Worm (Caenorhabditis elegans) whole organism, L4 larva: ENCODE measurements around the gene ZK285.2.
"Not testable (repeated sequence)": the region's sequence is repeated elsewhere in the genome, so short reads cannot be mapped to it uniquely, and the experiment has no call there.

Source experiments
- F37D6.2 ChIP-seq: sonication (generic microtip); optimal IDR thresholded peaks from 2 replicates; lab custom pipeline; 2016; ENCODE audit warnings: mild to moderate bottlenecking, missing genetic modification characterization, missing compliant biosample characterization
- T20F7.1 ChIP-seq: fragments of 200-800 bp; sonication (Bioruptor generic); optimal IDR thresholded peaks from 2 replicates; lab custom pipeline; 2018; ENCODE audit warnings: mild to moderate bottlenecking, missing genetic modification characterization, missing compliant biosample characterization
- Y75B8A.6 ChIP-seq: fragments of 200-800 bp; sonication (Bioruptor generic); IDR thresholded peaks from 2 replicates; pipeline ENCODE4 v1.3.6; 2022; ENCODE audit warnings: missing genetic modification reagents, missing genetic modification characterization, missing compliant biosample characterization
- aha-1 ChIP-seq: fragments of 150-350 bp; peaks from one replicate; lab custom pipeline; 2014; ENCODE audit warnings: missing biosample characterization, missing genetic modification characterization
- arid-1 ChIP-seq: fragments of 200-800 bp; sonication (Bioruptor generic); conservative IDR thresholded peaks from 2 replicates; pipeline ENCODE4 v1.3.6; 2022; ENCODE audit warnings: missing genetic modification reagents, missing genetic modification characterization, missing compliant biosample characterization
- ceh-44 ChIP-seq: fragments of 200-800 bp; sonication (Bioruptor generic); IDR thresholded peaks from 2 replicates; pipeline ENCODE4 v1.3.6; 2022; ENCODE audit warnings: missing genetic modification reagents, missing genetic modification characterization, missing compliant biosample characterization
- ces-1 ChIP-seq: fragments of 150-350 bp; sonication (generic microtip); optimal IDR thresholded peaks from 4 replicates; lab custom pipeline; 2014; ENCODE audit warnings: missing biosample characterization, missing genetic modification reagents, missing genetic modification characterization
- ctbp-1 ChIP-seq: fragments of 200-800 bp; sonication (Bioruptor generic); IDR thresholded peaks from 2 replicates; pipeline ENCODE4 v1.3.6; 2022; ENCODE audit warnings: missing genetic modification reagents, missing genetic modification characterization, missing compliant biosample characterization
- daf-16 ChIP-seq, 3 experiments: sonication (generic microtip); optimal IDR thresholded peaks; 2 replicates each; lab custom pipeline; 2016 to 2017; ENCODE audit warnings: missing genetic modification characterization in 3 of 3, missing genetic modification reagents in 3 of 3, mild to moderate bottlenecking in 2 of 3, missing compliant biosample characterization in 2 of 3, missing biosample characterization in 1 of 3, moderate library complexity in 1 of 3
- dmd-6 ChIP-seq: fragments of 200-800 bp; sonication (Bioruptor generic); IDR thresholded peaks from 2 replicates; pipeline ENCODE4 v1.3.6; 2022; ENCODE audit warnings: missing genetic modification reagents, missing genetic modification characterization, missing compliant biosample characterization
- dpl-1 ChIP-seq: fragments of 150-350 bp; optimal IDR thresholded peaks from 2 replicates; lab custom pipeline; 2014; ENCODE audit warnings: missing biosample characterization, missing genetic modification reagents, missing genetic modification characterization
- duxl-1 ChIP-seq: sonication (generic microtip); optimal IDR thresholded peaks from 2 replicates; lab custom pipeline; 2016; ENCODE audit warnings: mild to moderate bottlenecking, missing genetic modification characterization, moderate library complexity, missing compliant biosample characterization; ENCODE audit not compliant: poor library complexity
- dve-1 ChIP-seq: sonication (generic microtip); optimal IDR thresholded peaks from 2 replicates; lab custom pipeline; 2017; ENCODE audit warnings: antibody characterized with exemption, mild to moderate bottlenecking, missing genetic modification characterization, missing compliant biosample characterization; ENCODE audit not compliant: insufficient read depth
- fos-1 ChIP-seq: fragments of 150-350 bp; optimal IDR thresholded peaks from 2 replicates; lab custom pipeline; 2014; ENCODE audit warnings: missing biosample characterization, missing genetic modification characterization
- hlh-11 ChIP-seq: fragments of 200-800 bp; sonication (Bioruptor generic); optimal IDR thresholded peaks from 2 replicates; lab custom pipeline; 2018; ENCODE audit warnings: mild to moderate bottlenecking, missing genetic modification characterization, missing compliant biosample characterization
- lin-1 ChIP-seq: fragments of 200-800 bp; sonication (Bioruptor generic); IDR thresholded peaks from 2 replicates; pipeline ENCODE4 v1.3.6; 2022; ENCODE audit warnings: missing genetic modification reagents, missing genetic modification characterization, missing compliant biosample characterization
- lin-29 ChIP-seq: fragments of 200-800 bp; sonication (Bioruptor generic); IDR thresholded peaks from 2 replicates; pipeline ENCODE4 v1.3.6; 2022; ENCODE audit warnings: missing genetic modification reagents, missing genetic modification characterization, missing compliant biosample characterization
- lin-38 ChIP-seq: fragments of 200-800 bp; sonication (Bioruptor generic); IDR thresholded peaks from 2 replicates; pipeline ENCODE4 v1.3.6; 2022; ENCODE audit warnings: missing genetic modification reagents, missing genetic modification characterization, missing compliant biosample characterization
- mep-1 ChIP-seq: fragments of 150-350 bp; sonication (generic microtip); optimal IDR thresholded peaks from 3 replicates; lab custom pipeline; 2014; ENCODE audit warnings: missing biosample characterization, missing genetic modification characterization
- mes-2 ChIP-seq: sonication (generic microtip); optimal IDR thresholded peaks from 2 replicates; lab custom pipeline; 2016; ENCODE audit warnings: missing genotype, mild to moderate bottlenecking, missing genetic modification characterization, missing compliant biosample characterization; ENCODE audit not compliant: poor library complexity, severe bottlenecking
- nhr-102 ChIP-seq: sonication (generic microtip); optimal IDR thresholded peaks from 2 replicates; lab custom pipeline; 2016; ENCODE audit warnings: mild to moderate bottlenecking, missing genetic modification characterization, moderate library complexity, missing compliant biosample characterization
- nhr-25 ChIP-seq: sonication (generic microtip); optimal IDR thresholded peaks from 2 replicates; lab custom pipeline; 2017; ENCODE audit warnings: missing genetic modification characterization, mild to moderate bottlenecking, missing compliant biosample characterization, antibody characterized with exemption, moderate library complexity, borderline replicate concordance; ENCODE audit not compliant: insufficient read depth
- nhr-28 ChIP-seq: fragments of 150-350 bp; optimal IDR thresholded peaks from 2 replicates; lab custom pipeline; 2014; ENCODE audit warnings: missing biosample characterization, missing genetic modification characterization
- nhr-41 ChIP-seq: fragments of 200-800 bp; sonication (Bioruptor generic); IDR thresholded peaks from 2 replicates; pipeline ENCODE4 v1.3.6; 2022; ENCODE audit warnings: missing genetic modification reagents, missing genetic modification characterization, missing compliant biosample characterization
- nhr-42 ChIP-seq: fragments of 200-800 bp; sonication (Bioruptor generic); IDR thresholded peaks from 2 replicates; pipeline ENCODE4 v1.3.6; 2022; ENCODE audit warnings: missing genetic modification characterization, missing compliant biosample characterization
- nhr-48 ChIP-seq: sonication (generic microtip); optimal IDR thresholded peaks from 2 replicates; lab custom pipeline; 2016; ENCODE audit warnings: mild to moderate bottlenecking, missing genetic modification characterization, missing compliant biosample characterization
- nhr-6 ChIP-seq: fragments of 150-350 bp; optimal IDR thresholded peaks from 2 replicates; lab custom pipeline; 2014; ENCODE audit warnings: missing biosample characterization, missing genetic modification characterization
- php-3 ChIP-seq: fragments of 200-800 bp; sonication (Bioruptor generic); IDR thresholded peaks from 2 replicates; pipeline ENCODE4 v1.3.6; 2022; ENCODE audit warnings: missing genetic modification reagents, missing genetic modification characterization, missing compliant biosample characterization
- pqm-1 ChIP-seq: sonication (generic microtip); optimal IDR thresholded peaks from 2 replicates; lab custom pipeline; 2017; ENCODE audit warnings: missing biosample characterization, missing genetic modification characterization
- rbr-2 ChIP-seq: sonication (generic microtip); optimal IDR thresholded peaks from 2 replicates; lab custom pipeline; 2016; ENCODE audit warnings: missing genotype, missing genetic modification characterization, missing compliant biosample characterization
- set-16 ChIP-seq: fragments of 200-800 bp; sonication (Bioruptor generic); IDR thresholded peaks from 2 replicates; pipeline ENCODE4 v1.3.6; 2022; ENCODE audit warnings: missing genetic modification reagents, missing genetic modification characterization, missing compliant biosample characterization
- spr-1 ChIP-seq: sonication (generic microtip); optimal IDR thresholded peaks from 2 replicates; lab custom pipeline; 2016; ENCODE audit warnings: mild to moderate bottlenecking, missing genetic modification characterization, missing compliant biosample characterization
- tag-97 ChIP-seq: fragments of 200-800 bp; sonication (Bioruptor generic); IDR thresholded peaks from 2 replicates; pipeline ENCODE4 v1.3.6; 2022; ENCODE audit warnings: missing genetic modification characterization, missing compliant biosample characterization
- unc-39 ChIP-seq: sonication (generic microtip); optimal IDR thresholded peaks from 2 replicates; lab custom pipeline; 2017; ENCODE audit warnings: missing biosample characterization, missing genetic modification characterization
- vab-7 ChIP-seq: fragments of 200-800 bp; sonication (Bioruptor generic); IDR thresholded peaks from 2 replicates; pipeline ENCODE4 v1.3.6; 2022; ENCODE audit warnings: missing genetic modification reagents, missing genetic modification characterization, missing compliant biosample characterization
- zag-1 ChIP-seq: fragments of 150-350 bp; optimal IDR thresholded peaks from 2 replicates; lab custom pipeline; 2014; ENCODE audit warnings: missing biosample characterization, missing genetic modification characterization
- zfp-3 ChIP-seq: fragments of 200-800 bp; sonication (Bioruptor generic); conservative IDR thresholded peaks from 2 replicates; pipeline ENCODE4 v1.3.6; 2022; ENCODE audit warnings: missing genetic modification reagents, missing genetic modification characterization, missing compliant biosample characterization
- ztf-7 ChIP-seq: fragments of 150-350 bp; optimal IDR thresholded peaks from 2 replicates; lab custom pipeline; 2014; ENCODE audit warnings: missing biosample characterization, missing genetic modification characterization

The ZK285.2 gene

DNA sequence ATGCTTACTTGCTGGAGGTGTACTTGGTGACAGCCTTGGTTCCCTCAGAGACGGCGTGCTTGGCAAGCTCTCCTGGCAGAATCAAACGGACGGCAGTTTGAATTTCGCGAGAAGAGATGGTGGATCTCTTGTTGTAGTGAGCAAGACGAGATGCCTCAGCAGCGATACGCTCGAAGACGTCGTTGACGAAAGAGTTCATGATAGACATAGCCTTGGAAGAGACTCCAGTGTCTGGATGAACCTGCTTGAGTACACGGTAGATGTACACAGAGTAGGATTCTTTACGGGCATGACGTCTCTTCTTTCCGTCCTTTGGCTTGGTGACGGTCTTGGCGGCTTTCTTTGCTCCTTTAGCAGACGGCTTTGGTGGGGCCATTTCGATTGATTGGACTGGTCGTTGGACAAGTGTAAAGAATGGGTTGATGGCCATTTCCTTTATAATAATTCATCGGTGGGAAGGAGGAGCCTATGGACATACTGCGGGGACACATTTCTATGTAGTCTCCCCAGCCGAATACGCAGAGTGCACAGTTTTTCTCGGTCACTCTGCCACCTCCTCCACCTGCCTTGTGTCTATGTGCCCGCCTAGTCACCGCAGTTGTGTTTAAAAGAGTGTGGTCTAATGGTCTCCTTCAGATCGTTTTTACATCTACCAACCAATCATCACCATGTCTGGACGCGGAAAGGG lies 6.4 kb upstream of the ZK285.2 start, which contains the start of the genes his-4 and his-3:
Gene his-4, minus strand, starts transcription at position 376 of the 688 bp plus-strand sequence.
Gene his-3, plus strand, starts transcription at position 669 of the 688 bp plus-strand sequence.
- peak; percentile 80 for TF ChIP-seq mes-2
- peak; percentile 48 for TF ChIP-seq dpl-1
- peak; percentile 37 for TF ChIP-seq nhr-48
- peak; percentile 74 for TF ChIP-seq nhr-25 (tag; lab: Kevin White, UChicago)
- TF ChIP-seq php-3 (GFP tag; lab: Robert Waterston, UW) = peak; percentile 62; the same call in 1 of the 2 replicates
- peak; percentile 74 for TF ChIP-seq hlh-11 (tag; lab: Kevin White, UChicago)
- peak; percentile 32 for TF ChIP-seq rbr-2 (tag; lab: Kevin White, UChicago)
- peak; percentile 94 for TF ChIP-seq aha-1 (tag; lab: Kevin White, UChicago)
- peak; percentile 85 for TF ChIP-seq duxl-1
- peak; percentile 72; the same call in 1 of the 2 replicates for TF ChIP-seq nhr-42 (GFP tag; lab: Robert Waterston, UW)
- TF ChIP-seq daf-16 (GFP tag; optimal IDR thresholded peaks at IDR 0.05; lab: Kevin White, UChicago) = not testable (repeated sequence)
- TF ChIP-seq daf-16 (tag; optimal IDR thresholded peaks at IDR 0.05; lab: Kevin White, UChicago) = peak; percentile 73
- TF ChIP-seq dve-1 = peak; percentile 98
- peak; percentile 40 for TF ChIP-seq spr-1 (tag; lab: Kevin White, UChicago)
- TF ChIP-seq lin-38 (GFP tag; lab: Robert Waterston, UW) = peak; percentile 23
- peak; percentile 75 for TF ChIP-seq mep-1
- TF ChIP-seq dmd-6 (GFP tag; lab: Robert Waterston, UW) = peak; percentile 53
- peak; percentile 83 for TF ChIP-seq nhr-102 (tag; lab: Kevin White, UChicago)
- peak; percentile 64 for TF ChIP-seq nhr-28
- TF ChIP-seq nhr-6 = peak; percentile 5

DNA sequence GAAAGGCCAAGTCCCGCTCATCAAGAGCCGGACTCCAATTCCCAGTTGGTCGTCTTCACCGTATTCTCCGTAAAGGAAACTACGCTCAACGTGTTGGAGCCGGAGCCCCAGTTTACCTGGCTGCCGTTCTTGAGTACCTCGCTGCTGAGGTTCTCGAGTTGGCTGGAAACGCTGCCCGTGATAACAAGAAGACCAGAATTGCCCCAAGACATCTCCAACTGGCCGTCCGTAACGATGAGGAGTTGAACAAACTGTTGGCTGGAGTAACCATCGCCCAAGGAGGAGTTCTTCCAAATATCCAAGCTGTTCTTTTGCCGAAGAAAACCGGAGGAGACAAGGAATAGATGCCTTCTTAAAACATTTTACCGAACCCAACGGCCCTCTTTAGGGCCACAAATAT lies 5.8 kb upstream of the ZK285.2 start:
- peak; percentile 47; the same call in 1 of the 2 replicates for TF ChIP-seq set-16 (GFP tag; lab: Robert Waterston, UW)

DNA sequence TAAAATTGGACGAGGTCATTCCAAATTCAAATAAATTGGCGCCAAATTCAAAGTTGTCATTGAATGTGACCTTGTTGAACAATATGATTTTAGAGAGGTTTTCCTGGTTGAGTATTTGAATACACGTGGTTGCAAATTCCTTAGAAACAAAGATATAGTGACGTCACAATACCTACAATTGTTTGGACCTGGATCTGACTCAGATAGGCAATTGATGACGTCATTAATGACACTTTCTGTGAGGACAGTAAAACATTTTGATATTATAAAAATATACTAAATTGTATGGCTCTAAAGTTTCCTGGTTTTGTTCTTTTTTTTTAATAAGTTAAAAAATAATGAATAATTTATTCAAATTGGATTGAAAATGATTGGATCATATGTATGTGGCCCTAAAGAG lies 5.3 kb upstream of the ZK285.2 start:
- TF ChIP-seq nhr-41 (GFP tag; lab: Robert Waterston, UW) = no peak
- TF ChIP-seq arid-1 (GFP tag; lab: Robert Waterston, UW) = no peak
- TF ChIP-seq zag-1 (tag; lab: Kevin White, UChicago) = no peak
- no peak for TF ChIP-seq Y75B8A.6 (GFP tag; lab: Robert Waterston, UW)

DNA sequence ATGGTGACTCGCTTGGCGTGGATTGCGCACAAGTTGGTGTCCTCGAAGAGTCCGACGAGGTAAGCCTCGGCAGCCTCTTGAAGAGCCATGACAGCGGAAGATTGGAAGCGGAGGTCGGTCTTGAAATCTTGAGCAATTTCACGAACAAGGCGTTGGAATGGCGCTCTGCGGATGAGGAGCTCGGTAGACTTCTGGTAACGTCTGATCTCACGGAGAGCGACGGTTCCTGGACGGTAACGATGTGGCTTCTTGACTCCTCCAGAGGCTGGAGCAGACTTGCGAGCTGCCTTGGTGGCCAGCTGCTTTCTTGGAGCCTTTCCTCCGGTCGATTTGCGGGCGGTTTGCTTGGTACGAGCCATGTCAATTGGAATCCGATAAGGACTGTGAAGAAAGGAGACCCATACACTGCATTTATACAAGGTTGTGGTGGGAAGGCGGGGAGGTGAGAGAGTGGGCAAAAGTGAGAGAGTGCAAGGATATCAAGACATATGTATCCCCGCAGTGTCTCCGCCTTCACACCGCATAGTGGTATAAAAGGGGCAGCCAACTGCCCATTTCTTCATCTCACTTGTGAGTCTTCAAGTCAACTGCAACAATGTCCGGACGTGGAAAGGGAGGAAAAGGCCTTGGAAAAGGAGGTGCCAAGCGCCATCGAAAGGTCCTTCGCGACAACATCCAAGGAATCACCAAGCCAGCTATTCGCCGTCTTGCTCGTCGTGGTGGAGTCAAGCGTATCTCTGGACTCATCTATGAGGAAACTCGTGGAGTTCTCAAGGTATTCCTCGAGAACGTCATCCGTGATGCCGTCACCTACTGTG lies 4.5 kb upstream of the ZK285.2 start, which contains the start of the genes his-2 and his-1:
Gene his-2, minus strand, starts transcription at position 359 of the 818 bp plus-strand sequence.
Gene his-1, plus strand, starts transcription at position 596 of the 818 bp plus-strand sequence.
- peak; percentile 81 for TF ChIP-seq set-16 (GFP tag; lab: Robert Waterston, UW)

DNA sequence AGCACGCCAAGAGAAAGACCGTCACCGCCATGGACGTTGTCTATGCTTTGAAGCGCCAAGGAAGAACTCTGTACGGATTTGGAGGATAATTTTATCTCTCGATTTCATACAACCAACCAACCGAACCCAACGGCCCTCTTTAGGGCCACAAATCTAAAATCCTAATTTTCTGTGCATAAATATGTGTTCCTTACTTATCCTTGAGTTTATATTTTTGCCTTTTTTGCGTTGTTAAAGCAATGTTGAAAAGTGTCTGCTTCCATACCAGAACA lies 4.0 kb upstream of the ZK285.2 start:
- TF ChIP-seq ces-1 (GFP tag; lab: Kevin White, UChicago) (no peak), zfp-3 (GFP tag; lab: Robert Waterston, UW) (0 out of 2 replicates have a peak, but pooled peaks have one; percentile 38), fos-1 (no peak), ctbp-1 (GFP tag; lab: Robert Waterston, UW) (no peak)

DNA sequence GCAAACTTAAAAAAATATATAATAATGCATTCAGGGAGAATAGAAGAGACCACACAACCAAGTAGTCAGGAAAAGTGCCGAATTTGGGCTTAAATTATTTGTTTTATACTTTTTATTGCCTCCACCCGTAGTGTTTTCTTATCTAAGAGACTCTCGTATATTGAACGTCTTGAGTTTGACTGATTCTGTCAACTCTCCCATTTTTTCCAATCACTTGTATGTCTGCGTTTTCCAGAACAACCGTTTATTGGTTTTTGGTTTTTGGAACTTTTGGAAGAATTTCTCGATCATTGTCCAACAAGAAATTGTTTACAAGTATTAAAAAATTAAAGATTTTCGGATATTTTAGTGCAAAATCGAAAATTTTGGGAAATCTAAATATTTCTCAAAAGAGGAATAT lies 3.0 kb upstream of the ZK285.2 start:
- TF ChIP-seq zfp-3 (GFP tag; lab: Robert Waterston, UW) (no peak), ceh-44 (GFP tag; lab: Robert Waterston, UW) (no peak), F37D6.2 (tag; lab: Kevin White, UChicago) (no peak), T20F7.1 (GFP tag; lab: Kevin White, UChicago) (no peak), daf-16 (GFP tag; optimal IDR thresholded peaks at IDR 0.05; lab: Kevin White, UChicago) (no peak), daf-16 (tag; optimal IDR thresholded peaks at IDR 0.05; lab: Kevin White, UChicago) (peak; percentile 69), unc-39 (no peak), nhr-28 (peak; percentile 42), nhr-42 (GFP tag; lab: Robert Waterston, UW) (0 out of 2 replicates have a peak, but pooled peaks have one; percentile 5), tag-97 (GFP tag; lab: Robert Waterston, UW) (no peak), pqm-1 (tag; lab: Kevin White, UChicago) (peak; percentile 2), aha-1 (tag; lab: Kevin White, UChicago) (peak; percentile 81), vab-7 (GFP tag; lab: Robert Waterston, UW) (no peak), lin-1 (GFP tag; lab: Robert Waterston, UW) (0 out of 2 replicates have a peak, but pooled peaks have one; percentile 21), dve-1 (peak; percentile 74), ztf-7 (tag; lab: Kevin White, UChicago) (no peak), lin-29 (no peak)
